Fruit fly (Drosophila melanogaster) whole organism, wandering third instar larva: ENCODE results near the gene CG10165.
A peak's percentile ranks its signal among the peaks of the same experiment; 100 is the strongest.

ENCODE experiments used
- Abd-B ChIP-seq: fragments of >200 bp; optimal IDR thresholded peaks from 2 replicates; lab custom pipeline; 2017; ENCODE audit warnings: missing biosample characterization, missing genetic modification characterization
- CG32264 ChIP-seq: fragments of 200-800 bp; sonication (Bioruptor generic); optimal IDR thresholded peaks from 2 replicates; lab custom pipeline; 2016; ENCODE audit warnings: missing biosample characterization, missing genetic modification characterization
- CG9705 ChIP-seq: fragments of 200-800 bp; sonication (Bioruptor generic); optimal IDR thresholded peaks from 2 replicates; lab custom pipeline; 2018; ENCODE audit warnings: missing biosample characterization, mild to moderate bottlenecking, missing genetic modification characterization
- CrebA ChIP-seq: fragments of 200-800 bp; sonication (Bioruptor generic); optimal IDR thresholded peaks from 2 replicates; lab custom pipeline; 2016; ENCODE audit warnings: missing biosample characterization, mild to moderate bottlenecking, missing genetic modification characterization, borderline replicate concordance
- Dfd ChIP-seq: fragments of >200 bp; optimal IDR thresholded peaks from 2 replicates; lab custom pipeline; 2017; ENCODE audit warnings: missing biosample characterization, missing genetic modification characterization
- Dif ChIP-seq: fragments of 200-275, 200-300 bp; sonication (Bioruptor generic); optimal IDR thresholded peaks from 2 replicates; lab custom pipeline; 2018; ENCODE audit warnings: missing biosample characterization, missing genetic modification characterization; ENCODE audit not compliant: partially characterized antibody
- GATAd ChIP-seq: sonication (Bioruptor generic); optimal IDR thresholded peaks from 2 replicates; lab custom pipeline; 2016; ENCODE audit warnings: missing biosample characterization, missing genetic modification characterization
- HLH106 ChIP-seq: fragments of 200-800 bp; optimal IDR thresholded peaks from 3 replicates; lab custom pipeline; 2019; ENCODE audit warnings: missing biosample characterization, mild to moderate bottlenecking, missing genetic modification characterization, moderate library complexity
- Hr78 ChIP-seq: fragments of >200 bp; optimal IDR thresholded peaks from 2 replicates; lab custom pipeline; 2017; ENCODE audit warnings: missing biosample characterization, missing genetic modification characterization
- Hr83 ChIP-seq: fragments of 200-300 bp; sonication (Bioruptor generic); optimal IDR thresholded peaks from 2 replicates; lab custom pipeline; 2016; ENCODE audit warnings: missing biosample characterization, mild to moderate bottlenecking, missing genetic modification characterization, moderate library complexity; ENCODE audit not compliant: poor library complexity, severe bottlenecking
- Jra ChIP-seq: sonication (Bioruptor generic); optimal IDR thresholded peaks from 2 replicates; lab custom pipeline; 2016; ENCODE audit warnings: missing biosample characterization, missing genetic modification characterization
- Mio ChIP-seq: sonication (Bioruptor generic); optimal IDR thresholded peaks from 2 replicates; lab custom pipeline; 2016; ENCODE audit warnings: missing biosample characterization, missing genetic modification characterization
- Myc ChIP-seq: fragments of >200 bp; optimal IDR thresholded peaks from 2 replicates; lab custom pipeline; 2017
- OdsH ChIP-seq: fragments of 200-800 bp; sonication (Bioruptor generic); optimal IDR thresholded peaks from 2 replicates; lab custom pipeline; 2016; ENCODE audit warnings: missing biosample characterization, mild to moderate bottlenecking, missing genetic modification characterization
- Rel ChIP-seq, 2 experiments: fragments of 200-800 bp; sonication (Bioruptor generic) in 1 of 2; optimal IDR thresholded peaks; 2 replicates in 1 of 2; 3 replicates in 1 of 2; lab custom pipeline; 2016 to 2019; ENCODE audit warnings: mild to moderate bottlenecking in 2 of 2, missing biosample characterization in 2 of 2, missing genetic modification characterization in 2 of 2, moderate library complexity in 1 of 2
- Sp1 ChIP-seq: fragments of 200-800 bp; sonication (Bioruptor generic); optimal IDR thresholded peaks from 3 replicates; lab custom pipeline; 2019; ENCODE audit warnings: missing biosample characterization, mild to moderate bottlenecking, missing genetic modification characterization, moderate library complexity
- Vsx2 ChIP-seq: fragments of 200-300, 225-300 bp; sonication (Bioruptor generic); optimal IDR thresholded peaks from 2 replicates; lab custom pipeline; 2018; ENCODE audit warnings: missing biosample characterization, missing genetic modification characterization; ENCODE audit not compliant: partially characterized antibody
- br ChIP-seq: fragments of 200-800 bp; sonication (Bioruptor generic); optimal IDR thresholded peaks from 2 replicates; lab custom pipeline; 2016; ENCODE audit warnings: missing biosample characterization, missing genetic modification characterization
- brk ChIP-seq: fragments of 200-800 bp; sonication (Bioruptor generic); optimal IDR thresholded peaks from 2 replicates; lab custom pipeline; 2016; ENCODE audit warnings: missing biosample characterization, mild to moderate bottlenecking, missing genetic modification characterization
- dl ChIP-seq, 2 experiments: fragments of 175-275, 200-275 bp in 1 of 2; fragments of 200-275 bp in 1 of 2; sonication (Bioruptor generic); optimal IDR thresholded peaks; lab custom pipeline; 2018; ENCODE audit warnings: mild to moderate bottlenecking in 2 of 2, missing biosample characterization in 2 of 2, missing genetic modification characterization in 2 of 2, moderate library complexity in 2 of 2; ENCODE audit not compliant: partially characterized antibody in 2 of 2, insufficient read depth in 1 of 2
- dmrt93B ChIP-seq: fragments of 200-800 bp; sonication (Bioruptor generic); optimal IDR thresholded peaks from 2 replicates; lab custom pipeline; 2018; ENCODE audit warnings: missing biosample characterization, mild to moderate bottlenecking, missing genetic modification characterization
- dsf ChIP-seq: sonication (Bioruptor generic); optimal IDR thresholded peaks from 2 replicates; lab custom pipeline; 2016; ENCODE audit warnings: missing biosample characterization, missing genetic modification characterization, borderline replicate concordance
- ey ChIP-seq: fragments of 200-800 bp; sonication (Bioruptor generic); optimal IDR thresholded peaks from 2 replicates; lab custom pipeline; 2016; ENCODE audit warnings: missing biosample characterization, missing genetic modification characterization
- foxo ChIP-seq, 2 experiments: fragments of 200-800 bp; sonication (Bioruptor generic); optimal IDR thresholded peaks; 2 replicates in 1 of 2; 3 replicates in 1 of 2; lab custom pipeline; 2016 to 2017; ENCODE audit warnings: missing biosample characterization in 2 of 2, missing genetic modification characterization in 2 of 2
- fru ChIP-seq: fragments of 200-800 bp; sonication (Bioruptor generic); optimal IDR thresholded peaks from 3 replicates; lab custom pipeline; 2016; ENCODE audit warnings: missing biosample characterization, mild to moderate bottlenecking, missing genetic modification characterization
- h ChIP-seq: fragments of 200-800 bp; sonication (Bioruptor generic); optimal IDR thresholded peaks from 3 replicates; lab custom pipeline; 2016; ENCODE audit warnings: missing biosample characterization, mild to moderate bottlenecking, missing genetic modification characterization
- jim ChIP-seq: fragments of 175-275, 200-325 bp; sonication (Bioruptor generic); optimal IDR thresholded peaks from 2 replicates; lab custom pipeline; 2016; ENCODE audit warnings: missing biosample characterization, mild to moderate bottlenecking, missing genetic modification characterization
- lola ChIP-seq: fragments of >200 bp; optimal IDR thresholded peaks from 2 replicates; lab custom pipeline; 2017; ENCODE audit warnings: missing biosample characterization, missing genetic modification characterization
- pan ChIP-seq: fragments of >200 bp; optimal IDR thresholded peaks from 2 replicates; lab custom pipeline; 2017
- psq ChIP-seq: fragments of 200-800 bp; sonication (Bioruptor generic); optimal IDR thresholded peaks from 3 replicates; lab custom pipeline; 2017; ENCODE audit warnings: missing biosample characterization, mild to moderate bottlenecking, missing genetic modification characterization, moderate library complexity
- rgr ChIP-seq: fragments of 200-800 bp; sonication (Bioruptor generic); optimal IDR thresholded peaks from 3 replicates; lab custom pipeline; 2016; ENCODE audit warnings: missing biosample characterization, mild to moderate bottlenecking, missing genetic modification characterization
- sage ChIP-seq: fragments of 200-800 bp; sonication (Bioruptor generic); optimal IDR thresholded peaks from 2 replicates; lab custom pipeline; 2016; ENCODE audit warnings: missing biosample characterization, mild to moderate bottlenecking, missing genetic modification characterization
- sv ChIP-seq: fragments of 200-800 bp; sonication (Bioruptor generic); optimal IDR thresholded peaks from 3 replicates; lab custom pipeline; 2016; ENCODE audit warnings: missing biosample characterization, missing genetic modification characterization
- tai ChIP-seq: sonication (Bioruptor generic); optimal IDR thresholded peaks from 2 replicates; lab custom pipeline; 2016; ENCODE audit warnings: missing biosample characterization, missing genetic modification characterization
- usp ChIP-seq: fragments of >200 bp; optimal IDR thresholded peaks from 2 replicates; lab custom pipeline; 2017; ENCODE audit warnings: missing biosample characterization, missing genetic modification characterization
- woc ChIP-seq: sonication (Bioruptor generic); optimal IDR thresholded peaks from 2 replicates; lab custom pipeline; 2016; ENCODE audit warnings: missing biosample characterization, mild to moderate bottlenecking, missing genetic modification characterization

CG10165 gene

dm6 chr2L:19519611-19520010 lies 10.5 kb downstream of the CG10165 start:
- TF ChIP-seq br (GFP tag; lab: Kevin White, UChicago) = no peak

dm6 chr2L:19518636-19519086 lies 11.4 kb downstream of the CG10165 start, which contains the start of gene CG10132:
Gene CG10132 (plus strand): TSS chr2L:19518824.
- TF ChIP-seq dl (GFP tag; optimal IDR thresholded peaks at IDR 0.05; lab: Kevin White, UChicago; ENCODE audit: insufficient read depth in 1 of 2, partially characterized antibody in 2 of 2) (no peak), OdsH (no peak), h (no peak), brk (GFP tag; lab: Kevin White, UChicago) (no peak), Rel (GFP tag; optimal IDR thresholded peaks at IDR 0.05; lab: Kevin White, UChicago) (no peak), Rel (tag; optimal IDR thresholded peaks at IDR 0.05; lab: Kevin White, UChicago) (no peak), fru (GFP tag; lab: Kevin White, UChicago) (no peak)

- no peak for TF ChIP-seq sv (GFP tag; lab: Kevin White, UChicago)
- TF ChIP-seq lola (GFP tag; lab: Kevin White, UChicago) = no peak
- no peak for TF ChIP-seq Myc (lab: Kevin White, UChicago)
- TF ChIP-seq Hr83 (GFP tag; lab: Kevin White, UChicago) = no peak
- peak; percentile 17 for TF ChIP-seq HLH106
- TF ChIP-seq Dfd = no peak
Observed at dm6 chr2L:19517154-19517814, 12.8 kb downstream of the CG10165 start, which contains the start of gene Hasp. Gene Hasp (minus strand): TSS chr2L:19517204.

DNA sequence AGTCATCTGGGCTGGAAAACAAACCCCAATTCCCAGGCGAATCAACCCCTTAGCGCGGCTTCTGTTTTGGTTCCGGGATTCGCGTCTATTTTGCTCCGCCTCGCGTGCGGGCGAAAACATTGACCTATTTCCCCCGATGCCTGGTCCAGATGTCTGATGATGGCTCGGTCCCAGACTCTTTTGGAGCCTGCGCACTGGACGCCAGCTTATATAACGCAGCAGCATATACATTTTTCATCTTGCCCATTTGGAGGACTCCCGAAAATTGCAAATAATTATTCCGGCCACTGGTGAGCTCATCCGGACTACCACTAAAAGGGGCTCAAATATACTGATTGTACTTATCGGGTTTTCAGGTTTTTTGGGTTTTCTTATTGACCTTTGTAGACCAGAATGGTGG lies 14.0 kb downstream of the CG10165 start:
- peak; percentile 34 for TF ChIP-seq psq (GFP tag; lab: Kevin White, UChicago)
- TF ChIP-seq Dfd = no peak
- TF ChIP-seq, all 38 proteins: peak for 1

DNA sequence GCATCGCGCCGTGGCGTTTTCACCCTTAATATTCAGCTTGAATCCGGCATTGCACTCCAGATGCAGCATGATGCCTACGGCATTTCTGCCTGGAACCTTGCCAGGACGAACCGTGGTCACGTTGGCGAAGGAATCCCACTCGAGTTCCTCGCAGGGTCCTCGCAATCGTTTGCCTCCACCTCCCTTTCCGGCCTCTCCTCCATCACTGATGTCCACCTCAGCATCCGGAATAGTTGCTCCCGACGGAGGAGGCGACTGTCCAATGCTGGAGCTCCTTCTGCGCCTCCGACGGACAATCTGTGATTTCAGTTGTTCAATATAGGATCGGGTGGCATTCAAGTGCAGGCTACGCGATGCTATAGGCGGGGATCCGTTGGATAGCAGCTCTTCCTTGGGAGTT lies 17.9 kb downstream of the CG10165 start:
- TF ChIP-seq jim (no peak), sv (GFP tag; lab: Kevin White, UChicago) (no peak)

- TF ChIP-seq Dif (GFP tag; lab: Kevin White, UChicago) = no peak
- no peak for TF ChIP-seq Dfd
- no peak for TF ChIP-seq lola (GFP tag; lab: Kevin White, UChicago)
- no peak for TF ChIP-seq Abd-B (GFP tag; lab: Kevin White, UChicago)
- TF ChIP-seq brk (GFP tag; lab: Kevin White, UChicago) = no peak
- TF ChIP-seq Mio (GFP tag; lab: Kevin White, UChicago) = no peak
- peak; percentile 13 for TF ChIP-seq CG32264 (GFP tag; lab: Kevin White, UChicago)
- TF ChIP-seq br (GFP tag; lab: Kevin White, UChicago) = peak; percentile 42
- peak; percentile 43 for TF ChIP-seq OdsH
- TF ChIP-seq Jra (GFP tag; lab: Kevin White, UChicago) = no peak
- peak; percentile 19 for TF ChIP-seq Myc (lab: Kevin White, UChicago)
- peak; percentile 73 for TF ChIP-seq h
- no peak for TF ChIP-seq woc (GFP tag; lab: Kevin White, UChicago)
- TF ChIP-seq psq (GFP tag; lab: Kevin White, UChicago) = no peak
- no peak for TF ChIP-seq Hr78
- no peak for TF ChIP-seq GATAd (GFP tag; lab: Kevin White, UChicago)
- TF ChIP-seq Rel (GFP tag; optimal IDR thresholded peaks at IDR 0.05; lab: Kevin White, UChicago) = no peak
- no peak for TF ChIP-seq Rel (tag; optimal IDR thresholded peaks at IDR 0.05; lab: Kevin White, UChicago)
- no peak for TF ChIP-seq HLH106
- no peak for TF ChIP-seq usp (GFP tag; lab: Kevin White, UChicago)
- no peak for TF ChIP-seq CrebA (GFP tag; lab: Kevin White, UChicago)
- peak; percentile 30 for TF ChIP-seq CG9705 (GFP tag; lab: Kevin White, UChicago)
- TF ChIP-seq sage = no peak
- peak; percentile 92 for TF ChIP-seq Hr83 (GFP tag; lab: Kevin White, UChicago)
- no peak for TF ChIP-seq dsf (GFP tag; lab: Kevin White, UChicago)
- no peak for TF ChIP-seq tai (GFP tag; lab: Kevin White, UChicago)
- TF ChIP-seq rgr (GFP tag; lab: Kevin White, UChicago) = peak; percentile 57
- TF ChIP-seq ey (GFP tag; lab: Kevin White, UChicago) = peak; percentile 42
- TF ChIP-seq Sp1 = no peak
- no peak for TF ChIP-seq pan
- TF ChIP-seq jim = no peak
- no peak for TF ChIP-seq Vsx2 (GFP tag; lab: Kevin White, UChicago)
- no peak for TF ChIP-seq dl (GFP tag; optimal IDR thresholded peaks at IDR 0.05; lab: Kevin White, UChicago; ENCODE audit: insufficient read depth in 1 of 2, partially characterized antibody in 2 of 2)
- TF ChIP-seq sv (GFP tag; lab: Kevin White, UChicago) = peak; percentile 16
- peak in 1 of 2 experiments; percentile 66 for TF ChIP-seq foxo (GFP tag; optimal IDR thresholded peaks at IDR 0.05; lab: Kevin White, UChicago)
- TF ChIP-seq dmrt93B (GFP tag; lab: Kevin White, UChicago) = no peak
Observed at dm6 chr2L:19508361-19508918, 21.7 kb downstream of the CG10165 start, which contains the start of gene cyst. Gene cyst (minus strand): TSS chr2L:19508764.
